Worm (Caenorhabditis elegans) whole organism, L4/young adult: ENCODE data around the gene F46F2.5.

Experiments
- W03F9.2 ChIP-seq: fragments of 150-350 bp; optimal IDR thresholded peaks from 2 replicates; lab custom pipeline; 2014; ENCODE audit warnings: missing biosample characterization, missing genetic modification characterization
- dao-5 ChIP-seq: sonication (generic microtip); optimal IDR thresholded peaks from 2 replicates; lab custom pipeline; 2016; ENCODE audit warnings: missing genotype, missing genetic modification characterization, moderate library complexity, missing compliant biosample characterization
- him-1 ChIP-seq: sonication (generic microtip); optimal IDR thresholded peaks from 2 replicates; lab custom pipeline; 2016; ENCODE audit warnings: missing genotype, missing genetic modification reagents, missing genetic modification characterization, missing compliant biosample characterization

Gene F46F2.5

DNA sequence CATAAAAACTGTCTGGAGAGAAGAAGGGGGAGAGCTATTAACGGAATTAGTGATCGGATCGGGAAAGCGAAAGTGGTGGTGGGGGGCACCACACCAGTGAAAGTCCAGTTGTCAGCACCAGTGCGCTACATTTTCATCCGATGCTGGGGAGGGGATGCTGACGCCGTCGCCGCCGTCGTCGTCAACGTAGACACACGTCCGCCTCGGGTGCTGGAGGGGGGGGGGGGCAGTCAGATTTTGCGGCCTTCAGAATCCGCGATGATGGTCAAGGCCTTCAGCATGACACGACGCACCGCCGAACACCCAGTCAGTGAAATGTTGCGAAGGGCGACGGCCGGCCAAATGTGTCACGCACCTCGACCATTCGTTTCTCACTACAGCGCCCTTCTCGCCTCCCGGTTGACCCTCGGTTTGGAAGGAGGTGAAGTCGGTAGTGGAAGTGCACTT lies 47.8 kb downstream of the F46F2.5 start:
- TF ChIP-seq him-1 (tag; lab: Kevin White, UChicago) = no peak
- no peak for TF ChIP-seq W03F9.2 (tag; lab: Kevin White, UChicago)
- no peak for TF ChIP-seq dao-5 (tag; lab: Kevin White, UChicago)

DNA sequence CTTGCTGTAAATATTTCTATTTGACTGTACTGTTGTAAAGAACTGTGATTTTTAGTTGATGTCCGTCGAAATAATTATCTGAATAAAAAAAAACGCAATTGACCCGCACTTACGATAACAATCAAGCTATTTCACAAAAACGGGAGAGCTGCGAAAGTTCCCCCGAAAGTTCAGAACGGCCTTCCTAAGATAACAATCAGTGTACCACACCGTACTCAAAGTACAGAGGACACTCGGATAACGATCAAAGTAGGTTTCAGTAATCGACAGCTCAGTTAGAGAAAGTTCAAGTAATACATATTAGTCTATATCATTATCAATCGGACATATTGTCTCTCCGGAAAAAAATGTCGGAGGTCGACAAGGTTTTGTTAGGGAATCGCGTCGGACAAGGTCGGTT lies 48.5 kb downstream of the F46F2.5 start:
- TF ChIP-seq W03F9.2 (tag; lab: Kevin White, UChicago) = no peak
- TF ChIP-seq him-1 (tag; lab: Kevin White, UChicago) = no peak
- no peak for TF ChIP-seq dao-5 (tag; lab: Kevin White, UChicago)

DNA sequence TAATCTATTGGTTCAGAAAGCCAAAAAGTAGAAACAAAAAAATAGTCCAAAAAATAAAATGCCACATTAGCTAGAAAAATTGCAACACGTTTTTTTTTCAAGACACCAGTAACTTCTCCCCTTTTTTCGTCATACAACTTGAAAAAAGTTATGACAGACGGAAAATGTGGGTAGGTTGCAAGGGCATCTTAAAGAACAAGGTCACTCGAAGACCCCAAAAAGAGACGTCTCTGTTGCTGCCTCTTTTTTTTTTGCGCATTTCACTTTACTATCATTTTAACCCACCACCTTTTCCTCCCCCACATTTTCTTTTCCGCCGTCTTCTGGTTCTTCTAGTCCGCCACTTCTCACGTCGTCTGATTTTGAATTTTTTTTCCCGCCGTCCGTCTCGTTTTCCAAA lies 49.5 kb downstream of the F46F2.5 start:
- TF ChIP-seq dao-5 (tag; lab: Kevin White, UChicago) (no peak), W03F9.2 (tag; lab: Kevin White, UChicago) (no peak), him-1 (tag; lab: Kevin White, UChicago) (no peak)

DNA sequence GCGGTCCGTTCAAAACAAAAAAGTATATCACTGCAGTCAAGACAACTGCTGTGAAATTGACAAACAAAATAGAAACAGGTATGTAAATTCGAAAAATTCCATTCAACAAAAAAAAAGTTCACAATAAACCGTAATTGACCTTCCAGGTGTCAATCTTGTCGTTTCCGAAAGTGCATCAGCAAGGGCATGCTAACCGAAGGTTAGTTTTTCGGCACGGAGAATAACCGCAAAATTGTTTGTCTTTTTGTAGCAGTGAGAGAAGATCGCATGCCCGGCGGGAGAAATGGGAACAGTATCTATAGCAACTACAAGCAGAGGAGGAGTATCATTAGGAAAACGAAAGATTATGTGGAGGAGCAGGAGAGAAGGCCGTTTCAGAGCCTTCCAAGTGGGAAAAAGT lies 50.2 kb downstream of the F46F2.5 start:
- TF ChIP-seq W03F9.2 (tag; lab: Kevin White, UChicago) (no peak), dao-5 (tag; lab: Kevin White, UChicago) (no peak)

DNA sequence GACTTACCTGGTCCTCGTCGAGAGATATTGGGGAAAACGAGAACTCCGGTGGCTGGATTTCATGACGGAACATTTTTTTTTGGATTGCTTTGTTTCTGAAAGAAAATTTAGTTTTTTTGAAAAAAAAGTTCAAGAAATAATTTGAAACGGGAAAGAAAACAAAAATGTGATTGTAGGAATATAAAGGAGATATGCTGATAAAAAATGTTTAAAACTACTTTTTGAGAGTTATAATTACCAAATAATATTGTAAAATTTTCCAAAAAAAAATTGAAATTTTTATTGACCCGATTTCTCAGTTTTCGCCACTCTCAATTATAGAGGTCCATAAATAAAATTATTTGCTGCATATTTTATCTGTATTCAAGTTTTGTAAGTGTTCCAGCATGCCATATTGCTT lies 54.6 kb downstream of the F46F2.5 start, which contains the start of gene glb-28:
Gene glb-28, minus strand, starts transcription at position 101 of the 400 bp plus-strand sequence.
- TF ChIP-seq dao-5 (tag; lab: Kevin White, UChicago) = no peak
- TF ChIP-seq W03F9.2 (tag; lab: Kevin White, UChicago) = no peak
- no peak for TF ChIP-seq him-1 (tag; lab: Kevin White, UChicago)
